Worm (Caenorhabditis elegans): ENCODE results near the gene ceh-33.

DNA sequence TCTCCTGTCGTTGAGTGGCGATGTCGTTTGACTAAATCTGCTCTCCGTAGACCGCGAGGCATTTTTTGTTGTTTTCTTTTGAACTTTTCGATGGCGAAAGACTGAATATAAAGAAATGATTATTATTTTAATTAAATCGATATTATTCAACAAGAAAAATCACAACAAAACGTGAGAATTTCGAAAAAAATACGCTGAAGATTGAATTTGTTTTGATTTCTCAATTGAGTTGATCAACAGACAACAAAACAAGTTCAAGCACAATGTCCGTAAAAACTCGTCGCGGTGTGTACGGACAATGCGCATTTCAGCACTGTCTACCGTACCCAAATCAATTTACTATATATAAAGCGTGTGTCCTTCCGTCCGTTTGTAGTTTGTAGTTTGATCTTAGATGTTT lies 46.5 kb downstream of the ceh-33 start, which contains the start of gene B0238.9:
- TF ChIP-seq hlh-8 (tag; optimal IDR thresholded peaks at IDR 0.05) (no peak), ceh-31 (tag; optimal IDR thresholded peaks at IDR 0.05) (no peak)

Measured in whole organism, late embryonic.